Fruit fly (Drosophila melanogaster) whole organism, adult: Measurements from ENCODE around the gene Ttc30.

Source experiments
- CG12768 ChIP-seq: fragments of 200-800 bp; sonication (Bioruptor generic); optimal IDR thresholded peaks from 2 replicates; lab custom pipeline; 2017; ENCODE audit warnings: missing biosample characterization, missing genetic modification characterization, mild to moderate bottlenecking, moderate library complexity, missing genetic modification reagents
- CG14711 ChIP-seq: fragments of 200-800 bp; sonication (Bioruptor generic); optimal IDR thresholded peaks from 2 replicates; lab custom pipeline; 2018; ENCODE audit warnings: missing biosample characterization, mild to moderate bottlenecking, missing genetic modification characterization, moderate library complexity
- CG33017 ChIP-seq: fragments of 200-800 bp; sonication (Bioruptor generic); optimal IDR thresholded peaks from 2 replicates; lab custom pipeline; 2018; ENCODE audit warnings: missing biosample characterization, mild to moderate bottlenecking, missing genetic modification characterization, moderate library complexity
- CG7101 ChIP-seq: fragments of 200-800 bp; sonication (Bioruptor generic); optimal IDR thresholded peaks from 2 replicates; lab custom pipeline; 2018; ENCODE audit warnings: missing biosample characterization, mild to moderate bottlenecking, missing genetic modification characterization, moderate library complexity
- Clk ChIP-seq: fragments of 200-800 bp; sonication (Bioruptor generic); optimal IDR thresholded peaks from 2 replicates; lab custom pipeline; 2017; ENCODE audit warnings: missing biosample characterization, missing genetic modification characterization
- cic ChIP-seq: fragments of 200-800 bp; sonication (Bioruptor generic); optimal IDR thresholded peaks from 2 replicates; lab custom pipeline; 2017; ENCODE audit warnings: missing biosample characterization, mild to moderate bottlenecking, missing genetic modification characterization, moderate library complexity
- cnc ChIP-seq, 2 experiments: fragments of >200 bp; optimal IDR thresholded peaks; 2 replicates each; lab custom pipeline; 2017
- kay ChIP-seq: fragments of 200-800 bp; sonication (Bioruptor generic); peaks from one replicate; lab custom pipeline; 2016; ENCODE audit warnings: missing biosample characterization, missing genetic modification characterization, borderline replicate concordance
- ovo ChIP-seq: fragments of 200-800 bp; sonication (Bioruptor generic); optimal IDR thresholded peaks from 2 replicates; lab custom pipeline; 2016; ENCODE audit warnings: missing biosample characterization, missing genetic modification characterization

- TF ChIP-seq CG12768 (GFP tag; lab: Kevin White, UChicago) (no peak), cnc (optimal IDR thresholded peaks at IDR 0.05; lab: Kevin White, UChicago) (no peak), CG33017 (tag; lab: Kevin White, UChicago) (no peak), kay (no peak), CG7101 (tag; lab: Kevin White, UChicago) (no peak), ovo (GFP tag; lab: Kevin White, UChicago) (no peak), Clk (GFP tag; lab: Kevin White, UChicago) (no peak), cic (GFP tag; lab: Kevin White, UChicago) (no peak), CG14711 (no peak)
Observed at dm6 chr2L:13146254-13146653, 39.6 kb downstream of the Ttc30 start.
